Worm (Caenorhabditis elegans) whole organism, midembryonic: ENCODE results near the gene T28C6.10.
A peak's percentile ranks its signal among the peaks of the same experiment; 100 is the strongest.

ENCODE experiments used
- T22C8.4 ChIP-seq: fragments of 200-800 bp; sonication (Bioruptor generic); IDR thresholded peaks from 2 replicates; pipeline ENCODE4 v1.3.6; 2022; ENCODE audit warnings: missing genetic modification characterization, missing compliant biosample characterization
- cog-1 ChIP-seq: sonication (generic microtip); optimal IDR thresholded peaks from 2 replicates; lab custom pipeline; 2016; ENCODE audit warnings: missing genetic modification characterization, missing compliant biosample characterization
- flt-1 ChIP-seq: fragments of 200-800 bp; sonication (Bioruptor generic); IDR thresholded peaks from 2 replicates; pipeline ENCODE4 v1.3.6; 2022; ENCODE audit warnings: missing genetic modification characterization, missing compliant biosample characterization
- klf-2 ChIP-seq: fragments of 200-800 bp; sonication (Bioruptor generic); conservative IDR thresholded peaks from 2 replicates; pipeline ENCODE4 v1.3.6; 2022; ENCODE audit warnings: missing genetic modification reagents, missing genetic modification characterization, missing compliant biosample characterization
- med-1 ChIP-seq: sonication (generic microtip); optimal IDR thresholded peaks from 2 replicates; lab custom pipeline; 2017; ENCODE audit warnings: missing genetic modification characterization, mild to moderate bottlenecking, missing compliant biosample characterization, antibody characterized with exemption, missing genetic modification reagents; ENCODE audit not compliant: insufficient read depth
- ref-1 ChIP-seq: fragments of 200-800 bp; sonication (Bioruptor generic); conservative IDR thresholded peaks from 2 replicates; pipeline ENCODE4 v1.3.6; 2022; ENCODE audit warnings: missing genetic modification reagents, missing genetic modification characterization, missing compliant biosample characterization
- tab-1 ChIP-seq: fragments of 200-800 bp; sonication (Bioruptor generic); IDR thresholded peaks from 2 replicates; pipeline ENCODE4 v1.3.6; 2022; ENCODE audit warnings: missing genetic modification characterization, missing compliant biosample characterization
- ztf-23 ChIP-seq: fragments of 200-800 bp; sonication (Bioruptor generic); IDR thresholded peaks from 2 replicates; pipeline ENCODE4 v1.3.6; 2022; ENCODE audit warnings: missing genetic modification reagents, missing genetic modification characterization, missing compliant biosample characterization
- ztf-29 ChIP-seq: fragments of 200-800 bp; sonication (Bioruptor generic); IDR thresholded peaks from 2 replicates; pipeline ENCODE4 v1.3.6; 2022; ENCODE audit warnings: missing genetic modification reagents, missing genetic modification characterization, missing compliant biosample characterization

The T28C6.10 gene

ce11 chrIV:8793223-8793622 is 24.5 kb upstream of the T28C6.10 start:
- no peak for TF ChIP-seq flt-1 (GFP tag; lab: Robert Waterston, UW)
- no peak for TF ChIP-seq klf-2
- no peak for TF ChIP-seq ztf-23 (GFP tag; lab: Robert Waterston, UW)
- no peak for TF ChIP-seq ref-1 (GFP tag; lab: Robert Waterston, UW)
- TF ChIP-seq cog-1 (tag; lab: Kevin White, UChicago): no peak
- no peak for TF ChIP-seq tab-1
- no peak for TF ChIP-seq ztf-29
- no peak for TF ChIP-seq T22C8.4 (GFP tag; lab: Robert Waterston, UW)
- no peak for TF ChIP-seq med-1 (GFP tag; lab: Kevin White, UChicago)

DNA sequence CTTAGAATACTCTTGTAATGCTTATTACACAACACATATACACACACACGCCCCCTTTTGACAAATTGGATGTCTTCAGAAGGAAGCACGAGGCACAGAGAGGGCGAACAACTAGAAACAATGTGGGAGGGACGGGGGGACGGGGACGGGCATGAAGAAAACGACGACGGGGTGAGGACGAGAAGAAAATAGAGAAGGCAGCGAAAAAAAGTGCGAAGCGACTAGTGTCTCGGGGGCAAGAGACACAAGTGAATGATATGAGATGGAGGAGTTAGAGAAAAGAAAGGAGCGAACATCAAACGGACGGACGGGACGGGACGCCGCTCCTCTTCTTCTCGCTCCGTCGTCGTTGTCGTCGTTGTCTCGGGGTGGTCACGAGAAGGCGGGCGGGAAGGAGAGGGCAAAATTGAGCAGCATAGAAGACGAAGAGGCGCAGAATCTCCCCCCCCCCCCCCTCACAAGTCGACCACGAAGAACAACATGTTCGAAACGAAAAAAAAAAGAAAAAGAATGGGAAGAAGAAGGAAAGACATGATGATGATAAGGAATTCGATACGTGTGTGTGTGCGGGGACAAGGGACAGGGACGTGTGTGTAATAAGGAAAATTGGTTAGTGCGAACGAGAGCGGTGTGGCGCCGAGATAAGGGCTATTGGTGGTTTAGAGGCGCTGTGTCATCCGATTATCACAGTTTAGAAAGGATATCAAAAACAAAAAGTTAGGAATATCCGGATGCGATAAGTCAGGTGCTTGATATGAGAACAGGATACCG is 22.7 kb upstream of the T28C6.10 start:
- TF ChIP-seq T22C8.4 (GFP tag; lab: Robert Waterston, UW): no peak
- no peak for TF ChIP-seq ref-1 (GFP tag; lab: Robert Waterston, UW)
- TF ChIP-seq ztf-23 (GFP tag; lab: Robert Waterston, UW): no peak
- no peak for TF ChIP-seq med-1 (GFP tag; lab: Kevin White, UChicago)
- no peak for TF ChIP-seq flt-1 (GFP tag; lab: Robert Waterston, UW)
- TF ChIP-seq tab-1: no peak
- TF ChIP-seq ztf-29: no peak
- no peak for TF ChIP-seq klf-2
- TF ChIP-seq cog-1 (tag; lab: Kevin White, UChicago): no peak

ce11 chrIV:8796246-8796645 is 21.5 kb upstream of the T28C6.10 start:
- no peak for TF ChIP-seq T22C8.4 (GFP tag; lab: Robert Waterston, UW)
- TF ChIP-seq klf-2: no peak
- TF ChIP-seq cog-1 (tag; lab: Kevin White, UChicago): no peak
- TF ChIP-seq med-1 (GFP tag; lab: Kevin White, UChicago): no peak
- TF ChIP-seq ref-1 (GFP tag; lab: Robert Waterston, UW): no peak
- TF ChIP-seq ztf-29: no peak
- TF ChIP-seq tab-1: no peak
- no peak for TF ChIP-seq flt-1 (GFP tag; lab: Robert Waterston, UW)
- no peak for TF ChIP-seq ztf-23 (GFP tag; lab: Robert Waterston, UW)

DNA sequence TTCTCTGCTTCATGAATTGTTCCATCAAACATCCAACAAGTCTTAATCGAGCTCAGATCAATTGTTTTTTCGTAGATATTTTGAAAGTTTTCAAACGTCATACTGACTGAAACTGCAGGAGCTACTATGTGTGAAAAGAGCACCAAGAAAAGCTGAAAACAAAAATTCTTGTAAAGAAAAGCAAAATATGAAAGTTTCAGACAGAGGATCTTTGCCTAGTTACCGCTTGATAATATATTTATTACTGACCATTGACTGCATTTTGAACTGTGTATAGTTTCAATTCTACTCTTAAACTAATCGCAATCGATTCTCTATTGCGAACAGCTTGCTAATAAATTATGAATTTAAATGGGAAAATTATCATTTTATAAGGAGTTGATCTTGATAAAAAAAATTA is 19.5 kb upstream of the T28C6.10 start, which contains the start of gene clec-182:
Gene clec-182 (minus strand): TSS at position 101 of the 400 bp plus-strand sequence.
- TF ChIP-seq med-1 (GFP tag; lab: Kevin White, UChicago) (no peak), ztf-29 (no peak), tab-1 (no peak), ztf-23 (GFP tag; lab: Robert Waterston, UW) (no peak), ref-1 (GFP tag; lab: Robert Waterston, UW) (no peak), cog-1 (tag; lab: Kevin White, UChicago) (no peak), klf-2 (no peak), T22C8.4 (GFP tag; lab: Robert Waterston, UW) (no peak), flt-1 (GFP tag; lab: Robert Waterston, UW) (no peak)

DNA sequence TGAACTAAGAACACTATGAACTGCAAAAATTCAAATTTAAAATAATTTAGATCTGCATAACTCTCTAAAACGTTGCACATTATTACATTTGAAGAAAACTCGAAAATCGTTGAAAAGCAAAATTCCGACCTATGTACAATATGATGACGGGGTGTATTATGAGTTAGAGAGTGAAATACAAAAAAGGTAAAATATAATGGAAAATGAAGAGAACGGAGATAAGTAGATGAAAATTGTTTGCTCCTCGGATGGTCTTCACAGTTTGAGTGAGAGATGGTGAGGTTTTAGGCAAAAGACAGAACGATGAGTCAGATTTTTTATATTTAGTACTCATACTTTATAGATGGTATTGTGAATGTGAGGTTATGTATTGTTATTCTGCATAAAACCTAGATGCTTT is 10.4 kb upstream of the T28C6.10 start:
- TF ChIP-seq cog-1 (tag; lab: Kevin White, UChicago) (no peak), med-1 (GFP tag; lab: Kevin White, UChicago) (no peak), klf-2 (no peak), ref-1 (GFP tag; lab: Robert Waterston, UW) (no peak), T22C8.4 (GFP tag; lab: Robert Waterston, UW) (no peak), ztf-23 (GFP tag; lab: Robert Waterston, UW) (no peak), ztf-29 (no peak), tab-1 (no peak), flt-1 (GFP tag; lab: Robert Waterston, UW) (no peak)

DNA sequence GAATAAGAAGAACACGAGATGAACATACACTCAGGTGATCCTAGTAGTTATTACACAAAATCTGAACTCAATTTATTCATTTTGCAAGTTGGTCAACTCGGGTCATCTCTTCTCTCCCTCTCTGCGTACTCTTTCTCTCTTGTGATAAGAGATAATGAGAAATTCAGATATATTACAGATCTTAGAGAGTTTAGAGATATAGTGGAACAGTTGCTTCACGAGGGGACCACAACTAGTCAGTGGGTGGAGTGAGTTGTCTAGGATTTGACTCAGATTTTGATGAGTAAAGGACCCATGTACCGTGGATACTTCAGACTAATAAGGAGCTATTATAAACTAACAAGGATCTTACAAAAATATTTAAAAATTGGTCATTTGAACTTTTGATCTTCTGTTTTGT is 4.1 kb upstream of the T28C6.10 start, which contains the start of gene exc-5:
Gene exc-5 (minus strand): TSS at position 57 of the 400 bp plus-strand sequence.
- TF ChIP-seq tab-1: no peak
- no peak for TF ChIP-seq T22C8.4 (GFP tag; lab: Robert Waterston, UW)
- no peak for TF ChIP-seq cog-1 (tag; lab: Kevin White, UChicago)
- no peak for TF ChIP-seq med-1 (GFP tag; lab: Kevin White, UChicago)

ce11 chrIV:8815162-8815561 is 2.6 kb upstream of the T28C6.10 start:
- TF ChIP-seq ztf-23 (GFP tag; lab: Robert Waterston, UW) (no peak), ztf-29 (no peak), tab-1 (no peak), ref-1 (GFP tag; lab: Robert Waterston, UW) (no peak), med-1 (GFP tag; lab: Kevin White, UChicago) (no peak), klf-2 (no peak), flt-1 (GFP tag; lab: Robert Waterston, UW) (no peak)

ce11 chrIV:8816029-8816428 is 1.7 kb upstream of the T28C6.10 start, which contains the start of gene grsp-2:
grsp-2 (plus strand) TSS chrIV:8816329.
- TF ChIP-seq tab-1 (no peak), T22C8.4 (GFP tag; lab: Robert Waterston, UW) (no peak), klf-2 (no peak), ref-1 (GFP tag; lab: Robert Waterston, UW) (no peak), ztf-23 (GFP tag; lab: Robert Waterston, UW) (no peak), flt-1 (GFP tag; lab: Robert Waterston, UW) (no peak), cog-1 (tag; lab: Kevin White, UChicago) (no peak), ztf-29 (no peak), med-1 (GFP tag; lab: Kevin White, UChicago) (no peak)

DNA sequence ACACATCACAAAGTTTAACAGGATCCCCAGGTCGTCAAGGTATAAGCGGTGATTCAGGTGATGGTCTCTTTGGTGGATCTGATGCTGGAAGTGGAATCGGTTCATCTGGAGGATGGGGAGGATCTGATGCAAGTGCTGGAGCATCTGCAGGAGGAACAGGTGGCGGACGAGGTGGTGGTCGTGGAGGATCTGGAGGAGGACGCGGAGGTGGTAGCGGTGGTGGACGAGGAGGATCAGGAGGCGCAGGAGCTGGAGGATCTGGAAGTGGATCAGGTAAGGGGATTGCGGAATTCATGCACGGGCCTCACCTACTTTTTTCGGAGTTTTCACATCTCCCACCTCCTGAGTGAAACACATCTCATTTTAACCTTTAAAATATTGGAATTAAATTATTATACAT is 1.1 kb upstream of the T28C6.10 start:
- TF ChIP-seq klf-2 (no peak), ztf-29 (no peak), tab-1 (no peak), cog-1 (tag; lab: Kevin White, UChicago) (no peak), ztf-23 (GFP tag; lab: Robert Waterston, UW) (0 out of 2 replicates have a peak, but pooled peaks have one; percentile 10), med-1 (GFP tag; lab: Kevin White, UChicago) (no peak), ref-1 (GFP tag; lab: Robert Waterston, UW) (no peak), flt-1 (GFP tag; lab: Robert Waterston, UW) (0 out of 2 replicates have a peak, but pooled peaks have one; percentile 20), T22C8.4 (GFP tag; lab: Robert Waterston, UW) (no peak)
